Worm (Caenorhabditis elegans): ENCODE results near the gene bgnt-1.4.
"Not testable (repeated sequence)": the region's sequence is repeated elsewhere in the genome, so short reads cannot be mapped to it uniquely, and the experiment has no call there.

bgnt-1.4 gene

DNA sequence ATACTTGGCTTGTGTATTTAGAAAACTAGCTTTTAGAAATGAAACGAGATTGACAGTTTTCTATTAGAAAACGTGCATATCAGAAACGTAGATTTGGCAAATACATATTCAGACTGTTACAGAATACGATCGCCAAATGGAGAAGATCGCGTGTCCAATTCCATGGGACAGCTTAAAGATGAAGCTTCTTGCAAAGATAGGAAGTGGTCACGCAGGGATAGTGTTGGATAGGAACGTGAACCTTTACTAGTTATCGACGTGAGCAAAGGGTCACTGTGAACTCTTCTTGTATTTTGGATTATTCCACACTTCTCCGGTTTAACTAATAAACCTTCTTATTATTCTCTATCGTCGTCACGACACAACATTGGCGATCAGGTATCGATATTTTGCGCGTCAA lies at the start of gene bgnt-1.4:
Gene bgnt-1.4, plus strand, starts transcription at position 301 of the 400 bp plus-strand sequence.
- TF ChIP-seq med-1 (GFP tag; optimal IDR thresholded peaks at IDR 0.05; ENCODE audit: insufficient read depth); klf-2 (GFP tag; conservative IDR thresholded peaks at IDR 0.05); T22C8.4 (GFP tag; IDR thresholded peaks at IDR 0.05): not testable (repeated sequence)

DNA sequence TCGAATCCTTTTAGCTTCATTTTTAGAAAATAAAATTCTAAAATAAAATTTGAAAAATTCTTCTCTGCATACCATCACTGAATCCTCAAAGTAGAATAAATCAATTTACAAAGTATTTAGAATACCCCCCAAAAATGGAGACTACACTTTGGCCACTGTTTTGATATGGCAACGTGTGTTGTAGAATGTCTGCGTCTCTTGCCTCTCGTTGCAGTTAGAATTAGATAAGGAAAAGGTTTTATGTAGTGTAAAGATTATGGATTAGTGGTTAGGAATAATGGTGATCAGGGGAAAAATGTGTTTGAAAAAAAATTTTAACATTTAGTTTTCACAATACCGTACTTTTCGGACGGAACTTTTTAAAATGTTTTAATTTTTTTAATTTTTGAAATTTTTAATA lies 40.8 kb upstream of the bgnt-1.4 start, which contains the start of gene prx-6:
Gene prx-6, minus strand, starts transcription at position 129 of the 400 bp plus-strand sequence.
- TF ChIP-seq ztf-23 (GFP tag; IDR thresholded peaks at IDR 0.05) = no peak
- no peak for TF ChIP-seq ref-1 (GFP tag; conservative IDR thresholded peaks at IDR 0.05)
- TF ChIP-seq med-1 (GFP tag; optimal IDR thresholded peaks at IDR 0.05; ENCODE audit: insufficient read depth) = no peak
- TF ChIP-seq klf-2 (GFP tag; conservative IDR thresholded peaks at IDR 0.05) = no peak
- no peak for TF ChIP-seq ztf-29 (GFP tag; IDR thresholded peaks at IDR 0.05)
- TF ChIP-seq T22C8.4 (GFP tag; IDR thresholded peaks at IDR 0.05) = no peak
- no peak for TF ChIP-seq flt-1 (GFP tag; IDR thresholded peaks at IDR 0.05)
- TF ChIP-seq cog-1 (tag; optimal IDR thresholded peaks at IDR 0.05) = no peak
- TF ChIP-seq tab-1 (GFP tag; IDR thresholded peaks at IDR 0.05) = no peak

DNA sequence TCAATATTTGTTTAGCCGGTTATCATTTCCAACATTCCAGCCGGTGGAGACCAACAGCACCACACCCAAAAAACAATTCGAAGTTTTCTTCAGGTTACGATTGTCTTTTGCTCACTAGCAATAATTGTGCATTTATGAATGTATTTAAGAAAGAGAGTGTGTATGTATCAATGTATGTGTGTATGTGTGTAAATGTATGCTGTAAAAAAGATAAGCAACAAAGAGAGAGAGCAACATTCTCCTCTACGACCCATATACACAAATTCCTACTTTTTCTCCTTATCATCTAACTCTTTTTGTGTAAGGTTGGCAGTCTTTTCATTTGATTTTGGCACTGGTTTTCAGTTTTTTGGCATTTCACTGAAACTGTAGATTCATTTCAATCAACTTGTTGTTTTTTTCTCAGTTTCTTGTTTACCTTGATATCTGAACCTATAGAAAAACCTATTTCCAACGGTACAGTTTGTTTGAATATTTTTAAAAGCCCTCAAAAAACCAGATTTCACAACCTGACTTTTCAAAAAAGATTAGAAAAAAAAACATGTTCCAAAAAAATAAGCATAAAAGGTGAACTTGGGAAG lies 39.8 kb upstream of the bgnt-1.4 start:
- TF ChIP-seq ztf-29 (GFP tag; IDR thresholded peaks at IDR 0.05) (no peak), med-1 (GFP tag; optimal IDR thresholded peaks at IDR 0.05; ENCODE audit: insufficient read depth) (no peak), klf-2 (GFP tag; conservative IDR thresholded peaks at IDR 0.05) (no peak), T22C8.4 (GFP tag; IDR thresholded peaks at IDR 0.05) (no peak)

DNA sequence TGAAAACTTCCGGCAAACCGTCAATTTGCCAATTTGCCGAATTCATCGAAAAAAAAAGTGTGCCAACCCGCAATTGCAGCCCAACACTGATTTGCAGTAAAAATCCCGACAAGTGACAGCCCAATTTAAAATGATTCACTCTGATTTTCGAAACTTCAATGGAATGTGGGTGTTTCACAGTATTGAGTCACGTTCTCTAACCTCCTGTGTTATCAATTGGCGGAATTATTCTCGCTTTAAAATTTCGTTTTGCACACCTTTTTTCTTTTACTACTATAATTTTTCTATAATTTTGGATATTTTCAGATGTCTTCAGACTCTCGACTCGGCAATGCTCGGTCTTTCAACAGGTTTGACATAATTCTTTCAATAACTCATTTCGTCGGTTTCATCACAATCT lies 38.5 kb upstream of the bgnt-1.4 start, which contains the start of gene F39G3.5:
Gene F39G3.5, plus strand, starts transcription at position 301 of the 400 bp plus-strand sequence.
- TF ChIP-seq ztf-23 (GFP tag; IDR thresholded peaks at IDR 0.05) (no peak), med-1 (GFP tag; optimal IDR thresholded peaks at IDR 0.05; ENCODE audit: insufficient read depth) (no peak), ref-1 (GFP tag; conservative IDR thresholded peaks at IDR 0.05) (no peak), flt-1 (GFP tag; IDR thresholded peaks at IDR 0.05) (no peak)

DNA sequence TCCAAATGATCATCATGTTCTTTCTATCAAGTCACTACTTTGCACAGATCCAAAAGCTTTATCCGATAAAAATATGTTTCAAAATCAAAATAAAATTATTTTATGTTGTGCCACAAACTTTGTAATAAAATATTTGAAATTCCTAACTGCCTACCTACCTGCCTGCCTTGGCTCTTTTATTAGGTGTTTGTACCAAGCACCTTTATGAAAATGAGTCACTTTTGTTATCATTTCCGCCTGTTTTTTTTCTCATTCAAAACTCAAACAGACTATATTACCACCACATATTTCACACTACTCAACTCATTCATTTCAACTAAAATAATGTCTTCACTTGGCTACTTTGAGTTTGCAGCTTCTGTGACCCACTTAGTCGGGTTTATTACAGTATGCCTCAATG lies 36.3 kb upstream of the bgnt-1.4 start, which contains the start of gene F39G3.4:
Gene F39G3.4, plus strand, starts transcription at position 301 of the 400 bp plus-strand sequence.
- TF ChIP-seq cog-1 (tag; optimal IDR thresholded peaks at IDR 0.05) = no peak
- TF ChIP-seq klf-2 (GFP tag; conservative IDR thresholded peaks at IDR 0.05) = no peak
- TF ChIP-seq ztf-29 (GFP tag; IDR thresholded peaks at IDR 0.05) = no peak
- no peak for TF ChIP-seq ztf-23 (GFP tag; IDR thresholded peaks at IDR 0.05)
- no peak for TF ChIP-seq med-1 (GFP tag; optimal IDR thresholded peaks at IDR 0.05; ENCODE audit: insufficient read depth)
- no peak for TF ChIP-seq ref-1 (GFP tag; conservative IDR thresholded peaks at IDR 0.05)
- no peak for TF ChIP-seq T22C8.4 (GFP tag; IDR thresholded peaks at IDR 0.05)
- no peak for TF ChIP-seq flt-1 (GFP tag; IDR thresholded peaks at IDR 0.05)
- no peak for TF ChIP-seq tab-1 (GFP tag; IDR thresholded peaks at IDR 0.05)

DNA sequence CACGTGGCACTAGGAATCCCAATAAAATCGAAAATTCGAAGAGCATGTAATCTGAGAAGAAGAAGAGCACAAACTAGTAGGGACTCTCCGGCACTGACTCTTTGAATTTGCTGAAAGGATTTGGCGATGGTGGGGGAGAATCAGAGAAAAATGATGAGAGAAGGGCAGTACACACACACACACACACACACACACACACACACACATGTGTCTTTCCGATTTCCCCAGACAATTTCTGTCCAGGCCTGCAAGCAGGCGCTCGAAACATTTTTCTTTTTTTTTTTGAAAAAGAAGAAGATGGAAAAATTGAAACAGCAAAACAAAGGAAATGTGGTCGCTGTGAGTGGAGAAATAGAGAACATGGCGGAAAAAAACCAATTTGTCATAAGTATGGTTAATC lies 30.7 kb upstream of the bgnt-1.4 start, which contains the start of gene tig-2:
Gene tig-2, minus strand, starts transcription at position 87 of the 400 bp plus-strand sequence.
- TF ChIP-seq med-1 (GFP tag; optimal IDR thresholded peaks at IDR 0.05; ENCODE audit: insufficient read depth) = no peak
- TF ChIP-seq klf-2 (GFP tag; conservative IDR thresholded peaks at IDR 0.05) = no peak
- TF ChIP-seq ztf-23 (GFP tag; IDR thresholded peaks at IDR 0.05) = no peak
- no peak for TF ChIP-seq tab-1 (GFP tag; IDR thresholded peaks at IDR 0.05)
- no peak for TF ChIP-seq cog-1 (tag; optimal IDR thresholded peaks at IDR 0.05)
- no peak for TF ChIP-seq ref-1 (GFP tag; conservative IDR thresholded peaks at IDR 0.05)
- no peak for TF ChIP-seq T22C8.4 (GFP tag; IDR thresholded peaks at IDR 0.05)
- no peak for TF ChIP-seq ztf-29 (GFP tag; IDR thresholded peaks at IDR 0.05)
- no peak for TF ChIP-seq flt-1 (GFP tag; IDR thresholded peaks at IDR 0.05)

DNA sequence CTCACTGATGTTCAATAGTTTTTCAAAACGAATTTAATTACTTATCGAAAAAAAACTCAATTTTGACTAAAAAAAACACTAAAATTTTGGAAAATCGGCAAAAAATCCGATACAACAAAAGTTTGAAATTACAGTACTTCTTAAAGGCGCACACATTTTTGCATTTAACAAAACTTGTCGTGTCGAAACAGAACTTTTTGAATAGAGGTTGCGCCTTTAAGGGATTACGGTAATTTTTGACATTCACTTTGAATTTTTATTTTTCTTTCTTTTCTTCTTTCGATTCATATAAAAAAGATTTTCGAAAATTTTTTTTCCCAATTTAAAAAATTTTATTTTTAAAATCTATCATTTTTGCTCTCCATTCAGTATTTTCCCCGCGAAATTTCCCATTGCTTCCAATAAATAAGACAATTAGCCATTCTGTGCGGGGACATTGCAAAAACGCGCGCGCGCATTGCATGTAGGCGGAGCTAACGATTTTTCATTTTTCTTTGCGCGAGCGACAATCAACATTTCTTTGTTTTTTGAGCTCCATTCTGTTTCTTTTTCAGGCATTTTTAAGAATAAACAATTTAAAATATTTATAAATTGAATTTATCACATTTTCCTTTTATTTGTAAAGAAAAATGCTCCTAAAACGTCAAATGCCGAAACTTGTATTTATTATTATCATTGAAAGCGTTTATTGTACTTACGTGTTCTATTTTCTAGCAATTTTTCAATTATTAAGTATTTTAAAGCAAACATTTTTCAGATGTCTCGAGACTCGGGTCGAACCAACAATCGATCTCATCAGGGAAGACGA lies 29.4 kb upstream of the bgnt-1.4 start, which contains the start of gene F39G3.3:
Gene F39G3.3, plus strand, starts transcription at position 758 of the 808 bp plus-strand sequence.
- TF ChIP-seq ztf-29 (GFP tag; IDR thresholded peaks at IDR 0.05) = peak; percentile 77
- peak; percentile 85 for TF ChIP-seq T22C8.4 (GFP tag; IDR thresholded peaks at IDR 0.05)
- peak; percentile 81 for TF ChIP-seq klf-2 (GFP tag; conservative IDR thresholded peaks at IDR 0.05)
- TF ChIP-seq tab-1 (GFP tag; IDR thresholded peaks at IDR 0.05) = peak; percentile 92
- TF ChIP-seq ref-1 (GFP tag; conservative IDR thresholded peaks at IDR 0.05) = peak; percentile 64; the same call in 1 of the 2 replicates
- peak; percentile 81 for TF ChIP-seq cog-1 (tag; optimal IDR thresholded peaks at IDR 0.05)
- peak; percentile 92 for TF ChIP-seq flt-1 (GFP tag; IDR thresholded peaks at IDR 0.05)
- peak; percentile 96 for TF ChIP-seq med-1 (GFP tag; optimal IDR thresholded peaks at IDR 0.05; ENCODE audit: insufficient read depth)
- peak; percentile 91 for TF ChIP-seq ztf-23 (GFP tag; IDR thresholded peaks at IDR 0.05)

DNA sequence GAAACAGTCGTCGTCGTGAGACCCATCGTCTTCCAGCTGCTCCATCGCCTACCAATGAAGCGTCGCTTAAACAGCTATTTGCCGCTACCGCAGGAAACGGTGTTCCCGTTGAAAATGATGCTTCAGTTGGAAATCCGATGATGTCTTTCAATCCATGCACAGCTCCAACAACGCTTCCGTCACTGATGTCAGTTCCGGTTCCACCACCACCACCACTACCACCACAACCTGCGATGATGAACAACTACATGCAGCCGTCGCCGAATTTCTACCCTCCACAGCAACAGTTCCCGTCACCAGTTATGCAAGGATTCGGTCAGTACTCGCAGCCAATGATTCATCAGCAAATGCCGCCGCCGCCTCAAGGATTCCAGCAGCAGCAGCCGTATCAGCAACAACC lies 26.8 kb upstream of the bgnt-1.4 start:
- TF ChIP-seq ztf-23 (GFP tag; IDR thresholded peaks at IDR 0.05) (no peak), T22C8.4 (GFP tag; IDR thresholded peaks at IDR 0.05) (no peak), cog-1 (tag; optimal IDR thresholded peaks at IDR 0.05) (no peak), flt-1 (GFP tag; IDR thresholded peaks at IDR 0.05) (no peak), tab-1 (GFP tag; IDR thresholded peaks at IDR 0.05) (no peak), klf-2 (GFP tag; conservative IDR thresholded peaks at IDR 0.05) (no peak), med-1 (GFP tag; optimal IDR thresholded peaks at IDR 0.05; ENCODE audit: insufficient read depth) (no peak), ztf-29 (GFP tag; IDR thresholded peaks at IDR 0.05) (no peak), ref-1 (GFP tag; conservative IDR thresholded peaks at IDR 0.05) (no peak)

DNA sequence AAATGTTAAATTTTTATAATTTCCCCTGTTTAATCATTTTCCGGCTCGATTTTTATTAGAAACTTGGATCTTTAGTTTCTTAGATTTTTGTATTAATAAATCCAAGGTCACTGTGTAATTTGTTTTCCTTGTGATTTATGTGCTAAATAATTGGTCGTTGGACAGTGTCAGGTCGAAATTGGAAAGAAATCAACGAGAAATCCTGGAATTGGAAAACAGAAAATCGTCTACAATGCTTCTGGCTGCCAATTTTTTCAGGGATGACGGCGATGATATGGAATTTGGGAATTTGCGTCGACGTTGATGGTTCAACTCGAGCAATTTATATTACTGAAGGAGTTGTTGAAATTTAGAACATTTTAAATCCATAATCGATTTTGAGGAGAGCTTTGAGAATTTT lies 26.2 kb upstream of the bgnt-1.4 start:
- TF ChIP-seq med-1 (GFP tag; optimal IDR thresholded peaks at IDR 0.05; ENCODE audit: insufficient read depth) (no peak), cog-1 (tag; optimal IDR thresholded peaks at IDR 0.05) (no peak), flt-1 (GFP tag; IDR thresholded peaks at IDR 0.05) (no peak), ztf-23 (GFP tag; IDR thresholded peaks at IDR 0.05) (no peak), tab-1 (GFP tag; IDR thresholded peaks at IDR 0.05) (no peak), T22C8.4 (GFP tag; IDR thresholded peaks at IDR 0.05) (no peak), ztf-29 (GFP tag; IDR thresholded peaks at IDR 0.05) (no peak), klf-2 (GFP tag; conservative IDR thresholded peaks at IDR 0.05) (no peak), ref-1 (GFP tag; conservative IDR thresholded peaks at IDR 0.05) (no peak)

Measured in whole organism, midembryonic.